Worm (Caenorhabditis elegans) whole organism, L4/young adult: ENCODE measurements around the gene mrps-18A.

Source experiments
- W03F9.2 ChIP-seq: fragments of 150-350 bp; optimal IDR thresholded peaks from 2 replicates; lab custom pipeline; 2014; ENCODE audit warnings: missing biosample characterization, missing genetic modification characterization
- dao-5 ChIP-seq: sonication (generic microtip); optimal IDR thresholded peaks from 2 replicates; lab custom pipeline; 2016; ENCODE audit warnings: missing genotype, missing genetic modification characterization, moderate library complexity, missing compliant biosample characterization

- TF ChIP-seq dao-5 (tag; lab: Kevin White, UChicago) = no peak
- peak; percentile 65 for TF ChIP-seq W03F9.2 (tag; lab: Kevin White, UChicago)
These were observed 26.5 kb upstream of the mrps-18A start, which contains the start of the genes R05D3.8 and rfp-1 for ce11 chrIII:8358213-8358672.
